Worm (Caenorhabditis elegans): ENCODE results near the gene fbxa-136.

- TF ChIP-seq elt-3 (tag; optimal IDR thresholded peaks at IDR 0.05) (no peak), nhr-76 (tag; optimal IDR thresholded peaks at IDR 0.05) (no peak), zip-8 (tag; optimal IDR thresholded peaks at IDR 0.05) (no peak), pha-4 (tag; optimal IDR thresholded peaks at IDR 0.05) (no peak), sem-2 (GFP tag; optimal IDR thresholded peaks at IDR 0.05) (no peak), elt-1 (tag; optimal IDR thresholded peaks at IDR 0.05; ENCODE audit: borderline replicate concordance, insufficient read depth) (no peak), hlh-1 (tag; optimal IDR thresholded peaks at IDR 0.05) (no peak), ceh-43 (GFP tag; optimal IDR thresholded peaks at IDR 0.05) (no peak), nhr-237 (tag; optimal IDR thresholded peaks at IDR 0.05) (no peak), lsy-2 (tag; optimal IDR thresholded peaks at IDR 0.05) (no peak)
Observed at ce11 chrV:17508493-17508892, 12.3 kb upstream of the fbxa-136 start, which contains the start of gene srw-32.

Measured in whole organism, mixed stage, embryonic.